Fruit fly (Drosophila melanogaster) whole organism, embryonic: ENCODE data around the gene CG1575.

Source experiments
- ATbp ChIP-seq: fragments of 200-800 bp; sonication (Bioruptor generic); optimal IDR thresholded peaks from 2 replicates; lab custom pipeline; 2017; ENCODE audit warnings: missing biosample characterization, mild to moderate bottlenecking, missing genetic modification characterization, missing genetic modification reagents
- Asciz ChIP-seq: fragments of 200-800 bp; sonication (Bioruptor generic); optimal IDR thresholded peaks from 2 replicates; lab custom pipeline; 2017; ENCODE audit warnings: missing biosample characterization, mild to moderate bottlenecking, missing genetic modification characterization, missing genetic modification reagents
- CG10321 ChIP-seq: fragments of 200-800 bp; sonication (Bioruptor generic); IDR thresholded peaks from 2 replicates; pipeline ENCODE4 v1.3.6; 2022; ENCODE audit warnings: missing biosample characterization, missing genetic modification characterization
- CG10543 ChIP-seq: fragments of 200-800 bp; sonication (Bioruptor generic); optimal IDR thresholded peaks from 3 replicates; lab custom pipeline; 2017; ENCODE audit warnings: missing biosample characterization, mild to moderate bottlenecking, missing genetic modification characterization, moderate library complexity
- CG10654 ChIP-seq: fragments of 200-800 bp; sonication (Bioruptor generic); optimal IDR thresholded peaks from 2 replicates; lab custom pipeline; 2016; ENCODE audit warnings: missing biosample characterization, missing genetic modification characterization
- CG12155 ChIP-seq: fragments of 200-800 bp; sonication (Bioruptor generic); optimal IDR thresholded peaks from 3 replicates; lab custom pipeline; 2016; ENCODE audit warnings: missing biosample characterization, missing genetic modification characterization
- CG13287 ChIP-seq: fragments of 200-800 bp; sonication (Bioruptor generic); IDR thresholded peaks from 2 replicates; pipeline ENCODE4 v1.3.6; 2022; ENCODE audit warnings: missing biosample characterization, missing genetic modification characterization; ENCODE audit not compliant: partially characterized antibody
- CG14050 ChIP-seq: fragments of 200-800 bp; sonication (Bioruptor generic); IDR thresholded peaks from 3 replicates; pipeline ENCODE4 v1.3.6; 2022; ENCODE audit warnings: missing biosample characterization, missing genetic modification characterization
- CG14860 ChIP-seq: fragments of 200-800 bp; sonication (Bioruptor generic); IDR thresholded peaks from 3 replicates; pipeline ENCODE4 v1.3.6; 2022; ENCODE audit warnings: missing biosample characterization, missing genetic modification characterization; ENCODE audit not compliant: partially characterized antibody
- CG17568 ChIP-seq: fragments of 200-800 bp; sonication (Bioruptor generic); optimal IDR thresholded peaks from 2 replicates; lab custom pipeline; 2018; ENCODE audit warnings: missing biosample characterization, mild to moderate bottlenecking, missing genetic modification characterization, moderate library complexity
- CG17802 ChIP-seq: fragments of 200-800 bp; sonication (Bioruptor generic); optimal IDR thresholded peaks from 2 replicates; lab custom pipeline; 2018; ENCODE audit warnings: missing biosample characterization, mild to moderate bottlenecking, missing genetic modification characterization, moderate library complexity
- CG2116 ChIP-seq: fragments of 200-800 bp; sonication (Bioruptor generic); optimal IDR thresholded peaks from 3 replicates; lab custom pipeline; 2018; ENCODE audit warnings: missing biosample characterization, mild to moderate bottlenecking, missing genetic modification characterization
- CG2120 ChIP-seq: fragments of 200-800 bp; sonication (Bioruptor generic); optimal IDR thresholded peaks from 3 replicates; lab custom pipeline; 2016; ENCODE audit warnings: missing biosample characterization, missing genetic modification characterization
- CG31441 ChIP-seq: fragments of 200-800 bp; sonication (Bioruptor generic); IDR thresholded peaks from 2 replicates; pipeline ENCODE4 v1.3.6; 2022; ENCODE audit warnings: missing biosample characterization, missing genetic modification characterization
- CG32532 ChIP-seq: fragments of 200-800 bp; sonication (Bioruptor generic); IDR thresholded peaks from 2 replicates; pipeline ENCODE4 v1.3.6; 2022; ENCODE audit warnings: missing biosample characterization, missing genetic modification characterization
- CG42726 ChIP-seq: fragments of 200-800 bp; sonication (Bioruptor generic); IDR thresholded peaks from 2 replicates; pipeline ENCODE4 v1.3.6; 2022; ENCODE audit warnings: missing biosample characterization, missing genetic modification characterization; ENCODE audit not compliant: partially characterized antibody
- CG4360 ChIP-seq: fragments of 200-800 bp; sonication (Bioruptor generic); IDR thresholded peaks from 2 replicates; pipeline ENCODE4 v1.3.6; 2022; ENCODE audit warnings: missing biosample characterization, missing genetic modification characterization
- CG4820 ChIP-seq: fragments of 200-800 bp; sonication (Bioruptor generic); optimal IDR thresholded peaks from 3 replicates; lab custom pipeline; 2016; ENCODE audit warnings: missing biosample characterization, missing genetic modification characterization
- CG8290 ChIP-seq, 3 experiments: fragments of 200-800 bp; sonication (Bioruptor generic); optimal IDR thresholded peaks; 2 replicates each; lab custom pipeline; 2016 to 2019; ENCODE audit warnings: missing biosample characterization in 3 of 3, missing genetic modification characterization in 3 of 3, mild to moderate bottlenecking in 2 of 3, moderate library complexity in 1 of 3
- Camta ChIP-seq: fragments of 200-800 bp; sonication (Bioruptor generic); optimal IDR thresholded peaks from 2 replicates; lab custom pipeline; 2016; ENCODE audit warnings: missing biosample characterization, missing genetic modification characterization
- Dad ChIP-seq: fragments of 200-800 bp; sonication (Bioruptor generic); optimal IDR thresholded peaks from 3 replicates; lab custom pipeline; 2016; ENCODE audit warnings: missing biosample characterization, missing genetic modification characterization
- Drgx ChIP-seq: fragments of 200-800 bp; sonication (Bioruptor generic); IDR thresholded peaks from 2 replicates; pipeline ENCODE4 v1.3.6; 2022; ENCODE audit warnings: missing biosample characterization, missing genetic modification characterization
- Eip74EF ChIP-seq, 2 experiments: fragments of 200-800 bp in 1 of 2; fragments of >200 bp in 1 of 2; sonication (Bioruptor generic) in 1 of 2; optimal IDR thresholded peaks; 2 replicates each; lab custom pipeline; 2017 to 2019; ENCODE audit warnings: missing biosample characterization in 2 of 2, missing genetic modification characterization in 2 of 2, mild to moderate bottlenecking in 1 of 2, moderate library complexity in 1 of 2
- Fer2 ChIP-seq: fragments of 200-800 bp; sonication (Bioruptor generic); optimal IDR thresholded peaks from 2 replicates; lab custom pipeline; 2018; ENCODE audit warnings: missing biosample characterization, mild to moderate bottlenecking, missing genetic modification characterization, moderate library complexity
- Fer3 ChIP-seq: fragments of 200-800 bp; sonication (Bioruptor generic); optimal IDR thresholded peaks from 2 replicates; lab custom pipeline; 2018; ENCODE audit warnings: missing biosample characterization, mild to moderate bottlenecking, missing genetic modification characterization, moderate library complexity
- Hmr ChIP-seq: fragments of 200-800 bp; sonication (Bioruptor generic); optimal IDR thresholded peaks from 3 replicates; lab custom pipeline; 2017; ENCODE audit warnings: mild to moderate bottlenecking, missing biosample characterization, missing genetic modification reagents, missing genetic modification characterization
- Lpt ChIP-seq: fragments of >200 bp; optimal IDR thresholded peaks from 2 replicates; lab custom pipeline; 2018; ENCODE audit warnings: missing biosample characterization, missing genetic modification characterization
- Six4 ChIP-seq: fragments of 200-800 bp; sonication (Bioruptor generic); optimal IDR thresholded peaks from 2 replicates; lab custom pipeline; 2016; ENCODE audit warnings: missing biosample characterization, missing genetic modification characterization
- Xrp1 ChIP-seq: fragments of 200-800 bp; sonication (Bioruptor generic); IDR thresholded peaks from 2 replicates; pipeline ENCODE4 v1.3.6; 2022; ENCODE audit warnings: missing biosample characterization, missing genetic modification characterization
- ac ChIP-seq: fragments of 200-800 bp; sonication (Bioruptor generic); optimal IDR thresholded peaks from 3 replicates; lab custom pipeline; 2017; ENCODE audit warnings: missing biosample characterization, mild to moderate bottlenecking, missing genetic modification characterization
- br ChIP-seq: fragments of >200 bp; optimal IDR thresholded peaks from 2 replicates; lab custom pipeline; 2017
- btn ChIP-seq: fragments of 200-800 bp; sonication (Bioruptor generic); optimal IDR thresholded peaks from 2 replicates; lab custom pipeline; 2016; ENCODE audit warnings: missing biosample characterization, missing genetic modification characterization
- croc ChIP-seq: fragments of 200-800 bp; sonication (Bioruptor generic); conservative IDR thresholded peaks from 3 replicates; pipeline ENCODE4 v1.3.6; 2022; ENCODE audit warnings: missing biosample characterization, missing genetic modification characterization
- crol ChIP-seq: fragments of 200-800 bp; sonication (Bioruptor generic); IDR thresholded peaks from 2 replicates; pipeline ENCODE4 v1.3.6; 2022; ENCODE audit warnings: missing biosample characterization, missing genetic modification characterization
- dmrt99B ChIP-seq: fragments of 200-800 bp; sonication (Bioruptor generic); optimal IDR thresholded peaks from 2 replicates; lab custom pipeline; 2018; ENCODE audit warnings: missing biosample characterization, mild to moderate bottlenecking, missing genetic modification characterization, moderate library complexity
- fd102C ChIP-seq: fragments of 200-800 bp; sonication (Bioruptor generic); optimal IDR thresholded peaks from 2 replicates; lab custom pipeline; 2018; ENCODE audit warnings: missing biosample characterization, mild to moderate bottlenecking, missing genetic modification characterization, moderate library complexity
- fru ChIP-seq: fragments of >200 bp; optimal IDR thresholded peaks from 2 replicates; lab custom pipeline; 2017
- gt ChIP-seq: fragments of 200-800 bp; sonication (Bioruptor generic); IDR thresholded peaks from 2 replicates; pipeline ENCODE4 v1.3.6; 2022; ENCODE audit warnings: missing biosample characterization, missing genetic modification characterization
- ham ChIP-seq: fragments of 200-800 bp; sonication (Bioruptor generic); IDR thresholded peaks from 2 replicates; pipeline ENCODE4 v1.3.6; 2022; ENCODE audit warnings: missing biosample characterization, missing genetic modification characterization
- hkb ChIP-seq, 2 experiments: fragments of 200-800 bp in 1 of 2; fragments of >200 bp in 1 of 2; sonication (Bioruptor generic) in 1 of 2; IDR thresholded peaks in 1 of 2; optimal IDR thresholded peaks in 1 of 2; 2 replicates each; pipeline versions ENCODE4 v1.3.6 to Lab custom; 2017 to 2022; ENCODE audit warnings: missing biosample characterization in 1 of 2, missing genetic modification characterization in 1 of 2
- p53 ChIP-seq: fragments of 200-800 bp; sonication (Bioruptor generic); optimal IDR thresholded peaks from 2 replicates; lab custom pipeline; 2016; ENCODE audit warnings: missing biosample characterization, missing genetic modification characterization
- pan ChIP-seq, 4 experiments: fragments of >200 bp in 3 of 4; fragments of 200-800 bp in 1 of 4; sonication (Bioruptor generic) in 1 of 4; optimal IDR thresholded peaks in 3 of 4; IDR thresholded peaks in 1 of 4; 2 replicates each; pipeline versions ENCODE4 v1.3.6 to Lab custom; 2017 to 2022; ENCODE audit warnings: missing biosample characterization in 2 of 4, missing genetic modification characterization in 2 of 4, mixed read lengths in 1 of 4
- pnt ChIP-seq: fragments of 200-800 bp; sonication (Bioruptor generic); optimal IDR thresholded peaks from 3 replicates; lab custom pipeline; 2016; ENCODE audit warnings: missing biosample characterization, missing genetic modification characterization
- rib ChIP-seq: fragments of 200-800 bp; sonication (Bioruptor generic); IDR thresholded peaks from 2 replicates; pipeline ENCODE4 v1.3.6; 2022; ENCODE audit warnings: missing biosample characterization, missing genetic modification characterization
- run ChIP-seq: fragments of 200-800 bp; sonication (Bioruptor generic); optimal IDR thresholded peaks from 3 replicates; lab custom pipeline; 2018; ENCODE audit warnings: missing biosample characterization, mild to moderate bottlenecking, missing genetic modification characterization
- sens ChIP-seq: fragments of 200-800 bp; sonication (Bioruptor generic); peaks from one replicate; lab custom pipeline; 2016; ENCODE audit warnings: missing biosample characterization, missing genetic modification characterization
- sna ChIP-seq: fragments of 200-800 bp; sonication (Bioruptor generic); IDR thresholded peaks from 2 replicates; pipeline ENCODE4 v1.3.6; 2022; ENCODE audit warnings: missing biosample characterization, missing genetic modification characterization; ENCODE audit not compliant: partially characterized antibody
- twi ChIP-seq: fragments of 200-800 bp; optimal IDR thresholded peaks from 2 replicates; lab custom pipeline; 2019; ENCODE audit warnings: missing biosample characterization, mild to moderate bottlenecking, missing genetic modification characterization, moderate library complexity
- z ChIP-seq: fragments of 200-800 bp; sonication (Bioruptor generic); IDR thresholded peaks from 3 replicates; pipeline ENCODE4 v1.3.6; 2022; ENCODE audit warnings: missing biosample characterization, missing genetic modification characterization
- zen ChIP-seq: fragments of 200-800 bp; sonication (Bioruptor generic); optimal IDR thresholded peaks from 3 replicates; lab custom pipeline; 2018; ENCODE audit warnings: missing biosample characterization, mild to moderate bottlenecking, missing genetic modification characterization, moderate library complexity

CG1575 gene

DNA sequence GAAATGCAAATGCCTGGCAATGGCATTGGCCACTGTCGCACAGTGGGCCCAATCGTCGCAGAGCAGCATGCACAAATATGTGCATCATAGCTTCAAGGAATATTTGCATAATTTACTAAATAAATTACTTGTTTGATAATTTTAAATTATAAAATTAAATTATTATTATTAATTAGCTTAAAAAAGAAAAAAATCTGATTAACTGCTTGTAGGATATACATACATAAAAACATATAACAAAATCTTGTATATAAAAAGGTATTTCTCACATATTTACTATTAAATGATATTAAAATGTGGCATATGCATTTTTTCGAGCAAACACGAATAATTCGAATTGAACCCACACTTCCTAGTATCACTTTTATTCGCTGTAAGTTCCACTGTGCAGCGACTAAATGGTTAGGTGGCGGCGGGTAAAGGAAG lies 8.4 kb downstream of the CG1575 start (continued):
- TF ChIP-seq Hmr (GFP tag; lab: Kevin White, UChicago) (peak; percentile 3), CG42726 (GFP tag; lab: Robert Waterston, UW) (no peak), Fer3 (tag; lab: Kevin White, UChicago) (no peak), br (lab: Kevin White, UChicago) (no peak), Lpt (GFP tag; lab: Kevin White, UChicago) (no peak), CG10321 (GFP tag; lab: Robert Waterston, UW) (no peak), CG14860 (GFP tag; lab: Robert Waterston, UW) (no peak), CG2120 (no peak), pnt (no peak), Asciz (GFP tag; lab: Kevin White, UChicago) (peak; percentile 55), CG13287 (GFP tag; lab: Robert Waterston, UW) (no peak), Xrp1 (GFP tag; lab: Robert Waterston, UW) (peak; percentile 45; the same call in 1 of the 2 replicates), dmrt99B (tag; lab: Kevin White, UChicago) (peak; percentile 77), gt (GFP tag; lab: Robert Waterston, UW) (no peak), run (no peak), CG8290 (GFP tag; optimal IDR thresholded peaks at IDR 0.05; lab: Kevin White, UChicago) (no peak), CG8290 (tag; optimal IDR thresholded peaks at IDR 0.05; lab: Kevin White, UChicago) (no peak), Drgx (peak; percentile 55), Eip74EF (GFP tag; optimal IDR thresholded peaks at IDR 0.05; lab: Kevin White, UChicago) (peak in 1 of 2 experiments; percentile 69), CG4360 (GFP tag; lab: Robert Waterston, UW) (no peak), zen (tag; lab: Kevin White, UChicago) (peak; percentile 47), CG10543 (no peak), CG31441 (peak; percentile 79), ATbp (GFP tag; lab: Kevin White, UChicago) (peak; percentile 53), Dad (GFP tag; lab: Kevin White, UChicago) (no peak), CG14050 (GFP tag; lab: Robert Waterston, UW) (no peak), CG32532 (0 out of 2 replicates have a peak, but pooled peaks have one; percentile 17), CG2116 (GFP tag; lab: Kevin White, UChicago) (peak; percentile 51), Six4 (peak; percentile 9), CG10654 (GFP tag; lab: Kevin White, UChicago) (peak; percentile 33), CG17568 (GFP tag; lab: Kevin White, UChicago) (no peak), ac (no peak), Camta (GFP tag; lab: Kevin White, UChicago) (no peak), fru (lab: Kevin White, UChicago) (no peak), sens (peak; percentile 63), crol (no peak), sna (no peak), Fer2 (no peak), pan (optimal IDR thresholded peaks at IDR 0.05; lab: Kevin White, UChicago) (no peak), pan (GFP tag; optimal IDR thresholded peaks at IDR 0.05 in 1 of 2, IDR thresholded peaks at IDR 0.05 in 1 of 2) (peak in 1 of 2 experiments; percentile 58), CG12155 (GFP tag; lab: Kevin White, UChicago) (no peak), ham (no peak), p53 (no peak), btn (no peak), rib (no peak), CG4820 (GFP tag; lab: Kevin White, UChicago) (peak; percentile 24), croc (GFP tag; lab: Robert Waterston, UW) (peak; percentile 38; the same call in 2 of the 3 replicates), hkb (optimal IDR thresholded peaks at IDR 0.05; lab: Kevin White, UChicago) (no peak), hkb (GFP tag; IDR thresholded peaks at IDR 0.05; lab: Robert Waterston, UW) (0 out of 2 replicates have a peak, but pooled peaks have one; percentile 49), fd102C (no peak), twi (tag; lab: Kevin White, UChicago) (no peak), z (GFP tag; lab: Robert Waterston, UW) (no peak), CG17802 (tag; lab: Kevin White, UChicago) (no peak)
